Worm (Caenorhabditis elegans) whole organism, early embryonic: ENCODE results near the gene Y69A2AR.12.

Experiments
- F13C5.2 ChIP-seq: sonication (generic microtip); optimal IDR thresholded peaks from 2 replicates; lab custom pipeline; 2017; ENCODE audit warnings: mild to moderate bottlenecking, missing genetic modification characterization, inconsistent platforms, missing compliant biosample characterization
- ama-1 ChIP-seq: fragments of 150-350 bp; optimal IDR thresholded peaks from 2 replicates; lab custom pipeline; 2014
- ceh-13 ChIP-seq: fragments of 200-800 bp; sonication (Bioruptor generic); optimal IDR thresholded peaks from 2 replicates; lab custom pipeline; 2018; ENCODE audit warnings: mild to moderate bottlenecking, missing genetic modification characterization, missing compliant biosample characterization
- ceh-36 ChIP-seq: sonication (generic microtip); optimal IDR thresholded peaks from 2 replicates; lab custom pipeline; 2016; ENCODE audit warnings: missing genetic modification characterization, inconsistent platforms, missing compliant biosample characterization
- tra-4 ChIP-seq: sonication (generic microtip); optimal IDR thresholded peaks from 2 replicates; lab custom pipeline; 2017; ENCODE audit warnings: missing genetic modification characterization, missing compliant biosample characterization

- TF ChIP-seq F13C5.2 (tag; lab: Kevin White, UChicago) (no peak), ceh-13 (GFP tag; lab: Kevin White, UChicago) (no peak), tra-4 (tag; lab: Kevin White, UChicago) (no peak), ama-1 (no peak), ceh-36 (tag; lab: Kevin White, UChicago) (no peak)
Observed at ce11 chrIV:2551838-2552237, 16.6 kb upstream of the Y69A2AR.12 start.
